Fruit fly (Drosophila melanogaster): Measurements from ENCODE around the gene pkaap.

DNA sequence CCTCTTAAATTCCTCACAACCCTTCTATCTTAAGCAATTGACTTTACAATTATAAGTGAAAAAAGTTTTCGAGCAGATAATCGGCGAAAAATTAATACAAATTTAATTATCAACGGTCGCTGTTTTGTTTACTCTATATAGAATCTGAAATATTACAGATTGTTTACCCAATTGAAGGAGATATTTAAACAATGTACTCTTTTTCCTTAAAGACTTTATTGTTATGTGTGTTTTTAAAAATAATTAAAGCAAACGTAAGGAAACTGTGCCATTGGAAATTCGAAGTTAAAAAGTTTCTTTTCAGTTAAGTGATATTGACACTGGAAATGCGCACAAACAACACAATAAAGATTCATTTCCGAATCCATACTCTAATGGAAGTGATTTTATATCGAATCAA lies 46.5 kb upstream of the pkaap start, which contains the start of gene CG42818:
- TF ChIP-seq CG9705 (GFP tag; optimal IDR thresholded peaks at IDR 0.05) (no peak), Abd-B (GFP tag; optimal IDR thresholded peaks at IDR 0.05) (no peak), Myc (optimal IDR thresholded peaks at IDR 0.05) (no peak), usp (GFP tag; optimal IDR thresholded peaks at IDR 0.05) (no peak), psq (GFP tag; optimal IDR thresholded peaks at IDR 0.05) (no peak), fru (GFP tag; optimal IDR thresholded peaks at IDR 0.05) (no peak), GATAd (GFP tag; optimal IDR thresholded peaks at IDR 0.05) (no peak), foxo (GFP tag; optimal IDR thresholded peaks at IDR 0.05) (no peak), Mio (GFP tag; optimal IDR thresholded peaks at IDR 0.05) (no peak), HLH106 (tag; optimal IDR thresholded peaks at IDR 0.05) (no peak), rgr (GFP tag; optimal IDR thresholded peaks at IDR 0.05) (no peak), CG32264 (GFP tag; optimal IDR thresholded peaks at IDR 0.05) (no peak), dmrt93B (GFP tag; optimal IDR thresholded peaks at IDR 0.05) (no peak)
